Fruit fly (Drosophila melanogaster) whole organism, embryonic: ENCODE data around the gene fd96Ca.

Experiments used
- Asciz ChIP-seq: fragments of 200-800 bp; sonication (Bioruptor generic); optimal IDR thresholded peaks from 2 replicates; lab custom pipeline; 2017; ENCODE audit warnings: missing biosample characterization, mild to moderate bottlenecking, missing genetic modification characterization, missing genetic modification reagents
- CG10543 ChIP-seq: fragments of 200-800 bp; sonication (Bioruptor generic); optimal IDR thresholded peaks from 3 replicates; lab custom pipeline; 2017; ENCODE audit warnings: missing biosample characterization, mild to moderate bottlenecking, missing genetic modification characterization, moderate library complexity
- CG11504 ChIP-seq: fragments of 200-800 bp; sonication (Bioruptor generic); optimal IDR thresholded peaks from 3 replicates; lab custom pipeline; 2019; ENCODE audit warnings: missing biosample characterization, mild to moderate bottlenecking, missing genetic modification characterization, moderate library complexity
- CG15601 ChIP-seq: fragments of 200-800 bp; sonication (Bioruptor generic); optimal IDR thresholded peaks from 3 replicates; lab custom pipeline; 2019; ENCODE audit warnings: missing biosample characterization, mild to moderate bottlenecking, missing genetic modification characterization, moderate library complexity
- CG1602 ChIP-seq: fragments of 200-800 bp; sonication (Bioruptor generic); optimal IDR thresholded peaks from 3 replicates; lab custom pipeline; 2016; ENCODE audit warnings: missing biosample characterization, missing genetic modification characterization
- CG17612 ChIP-seq: fragments of 200-800 bp; sonication (Bioruptor generic); IDR thresholded peaks from 2 replicates; pipeline ENCODE4 v1.3.6; 2022; ENCODE audit warnings: missing biosample characterization, missing genetic modification characterization
- CG18764 ChIP-seq: fragments of 200-800 bp; sonication (Bioruptor generic); optimal IDR thresholded peaks from 3 replicates; lab custom pipeline; 2016; ENCODE audit warnings: missing biosample characterization, missing genetic modification characterization
- CG31441 ChIP-seq: fragments of 200-800 bp; sonication (Bioruptor generic); IDR thresholded peaks from 2 replicates; pipeline ENCODE4 v1.3.6; 2022; ENCODE audit warnings: missing biosample characterization, missing genetic modification characterization
- CG3281 ChIP-seq: fragments of 200-800 bp; sonication (Bioruptor generic); optimal IDR thresholded peaks from 3 replicates; lab custom pipeline; 2017; ENCODE audit warnings: missing biosample characterization, mild to moderate bottlenecking, missing genetic modification characterization
- CG33213 ChIP-seq: fragments of 200-800 bp; sonication (Bioruptor generic); optimal IDR thresholded peaks from 3 replicates; lab custom pipeline; 2016; ENCODE audit warnings: missing biosample characterization, missing genetic modification characterization
- CG34422 ChIP-seq: fragments of 200-800 bp; sonication (Bioruptor generic); IDR thresholded peaks from 3 replicates; pipeline ENCODE4 v1.3.6; 2022; ENCODE audit warnings: missing biosample characterization, missing genetic modification characterization
- CG4730 ChIP-seq: fragments of 200-800 bp; sonication (Bioruptor generic); IDR thresholded peaks from 2 replicates; pipeline ENCODE4 v1.3.6; 2022; ENCODE audit warnings: missing biosample characterization, missing genetic modification characterization
- CG6765 ChIP-seq: fragments of 200-800 bp; sonication (Bioruptor generic); optimal IDR thresholded peaks from 3 replicates; lab custom pipeline; 2017; ENCODE audit warnings: missing biosample characterization, mild to moderate bottlenecking, missing genetic modification characterization
- CG6854 ChIP-seq: fragments of 200-800 bp; sonication (Bioruptor generic); optimal IDR thresholded peaks from 3 replicates; lab custom pipeline; 2017; ENCODE audit warnings: missing biosample characterization, mild to moderate bottlenecking, missing genetic modification characterization
- CG7357 ChIP-seq: fragments of 200-800 bp; sonication (Bioruptor generic); IDR thresholded peaks from 3 replicates; pipeline ENCODE4 v1.3.6; 2022; ENCODE audit warnings: missing biosample characterization, missing genetic modification characterization
- CG7745 ChIP-seq: fragments of 200-800 bp; sonication (Bioruptor generic); optimal IDR thresholded peaks from 2 replicates; lab custom pipeline; 2018; ENCODE audit warnings: missing biosample characterization, mild to moderate bottlenecking, missing genetic modification characterization, moderate library complexity
- CG7839 ChIP-seq: fragments of 200-800 bp; sonication (Bioruptor generic); optimal IDR thresholded peaks from 3 replicates; lab custom pipeline; 2018; ENCODE audit warnings: missing biosample characterization, mild to moderate bottlenecking, missing genetic modification characterization, moderate library complexity
- CG7987 ChIP-seq: fragments of 200-800 bp; sonication (Bioruptor generic); optimal IDR thresholded peaks from 2 replicates; lab custom pipeline; 2018; ENCODE audit warnings: missing biosample characterization, mild to moderate bottlenecking, missing genetic modification characterization, moderate library complexity
- CG8089 ChIP-seq: fragments of 200-800 bp; sonication (Bioruptor generic); optimal IDR thresholded peaks from 3 replicates; lab custom pipeline; 2016; ENCODE audit warnings: missing biosample characterization, missing genetic modification characterization
- CG8281 ChIP-seq: fragments of 200-800 bp; sonication (Bioruptor generic); optimal IDR thresholded peaks from 2 replicates; lab custom pipeline; 2018; ENCODE audit warnings: missing biosample characterization, mild to moderate bottlenecking, missing genetic modification characterization, moderate library complexity
- CG9215 ChIP-seq: fragments of 200-800 bp; sonication (Bioruptor generic); IDR thresholded peaks from 2 replicates; pipeline ENCODE4 v1.3.6; 2022; ENCODE audit warnings: missing biosample characterization, missing genetic modification characterization
- CG9437 ChIP-seq: fragments of 200-800 bp; sonication (Bioruptor generic); optimal IDR thresholded peaks from 2 replicates; lab custom pipeline; 2018; ENCODE audit warnings: missing biosample characterization, mild to moderate bottlenecking, missing genetic modification characterization
- CHES-1-like ChIP-seq: fragments of 200-800 bp; sonication (Bioruptor generic); optimal IDR thresholded peaks from 2 replicates; lab custom pipeline; 2016; ENCODE audit warnings: missing biosample characterization, missing genetic modification characterization
- Dad ChIP-seq: fragments of 200-800 bp; sonication (Bioruptor generic); optimal IDR thresholded peaks from 3 replicates; lab custom pipeline; 2016; ENCODE audit warnings: missing biosample characterization, missing genetic modification characterization
- Doc3 ChIP-seq: fragments of 200-800 bp; sonication (Bioruptor generic); IDR thresholded peaks from 3 replicates; pipeline ENCODE4 v1.3.6; 2022; ENCODE audit warnings: missing biosample characterization, missing genetic modification characterization; ENCODE audit not compliant: partially characterized antibody
- Eip74EF ChIP-seq, 2 experiments: fragments of 200-800 bp in 1 of 2; fragments of >200 bp in 1 of 2; sonication (Bioruptor generic) in 1 of 2; optimal IDR thresholded peaks; 2 replicates each; lab custom pipeline; 2017 to 2019; ENCODE audit warnings: missing biosample characterization in 2 of 2, missing genetic modification characterization in 2 of 2, mild to moderate bottlenecking in 1 of 2, moderate library complexity in 1 of 2
- Hr3 ChIP-seq: fragments of 200-800 bp; sonication (Bioruptor generic); optimal IDR thresholded peaks from 3 replicates; lab custom pipeline; 2016; ENCODE audit warnings: missing biosample characterization, missing genetic modification characterization
- Hr39 ChIP-seq: fragments of >200 bp; optimal IDR thresholded peaks from 2 replicates; lab custom pipeline; 2017
- Lim3 ChIP-seq: fragments of 200-800 bp; sonication (Bioruptor generic); IDR thresholded peaks from 2 replicates; pipeline ENCODE4 v1.3.6; 2022; ENCODE audit warnings: missing biosample characterization, missing genetic modification characterization
- Mad ChIP-seq: fragments of 200-800 bp; sonication (Bioruptor generic); optimal IDR thresholded peaks from 2 replicates; lab custom pipeline; 2016; ENCODE audit warnings: missing biosample characterization, missing genetic modification characterization
- Med ChIP-seq: fragments of 200-800 bp; sonication (Bioruptor generic); peaks from one replicate; lab custom pipeline; 2016; ENCODE audit warnings: missing biosample characterization, missing genetic modification characterization, mild to moderate bottlenecking, inconsistent platforms, moderate library complexity
- Mes4 ChIP-seq: fragments of 200-800 bp; sonication (Bioruptor generic); optimal IDR thresholded peaks from 2 replicates; lab custom pipeline; 2016; ENCODE audit warnings: missing biosample characterization, missing genetic modification characterization
- Myb ChIP-seq: fragments of 200-800 bp; sonication (Bioruptor generic); optimal IDR thresholded peaks from 2 replicates; lab custom pipeline; 2016; ENCODE audit warnings: missing biosample characterization, missing genetic modification characterization
- NFAT ChIP-seq: fragments of 200-800 bp; sonication (Bioruptor generic); IDR thresholded peaks from 2 replicates; pipeline ENCODE4 v1.3.6; 2022; ENCODE audit warnings: missing biosample characterization, missing genetic modification characterization
- Neu2 ChIP-seq: fragments of 200-800 bp; sonication (Bioruptor generic); optimal IDR thresholded peaks from 3 replicates; lab custom pipeline; 2016; ENCODE audit warnings: missing biosample characterization, missing genetic modification characterization, borderline replicate concordance
- Ssrp ChIP-seq: fragments of 200-800 bp; sonication (Bioruptor generic); optimal IDR thresholded peaks from 2 replicates; lab custom pipeline; 2018; ENCODE audit warnings: missing biosample characterization, mild to moderate bottlenecking, missing genetic modification characterization, moderate library complexity
- bsh ChIP-seq, 2 experiments: fragments of 200-800 bp; sonication (Bioruptor generic); optimal IDR thresholded peaks; 2 replicates each; lab custom pipeline; 2017 to 2018; ENCODE audit warnings: mild to moderate bottlenecking in 2 of 2, missing biosample characterization in 2 of 2, missing genetic modification characterization in 2 of 2, moderate library complexity in 1 of 2
- cato ChIP-seq: fragments of 200-800 bp; sonication (Bioruptor generic); optimal IDR thresholded peaks from 2 replicates; lab custom pipeline; 2016; ENCODE audit warnings: missing biosample characterization, missing genetic modification characterization, borderline replicate concordance
- eve ChIP-seq, 2 experiments: fragments of >200 bp; optimal IDR thresholded peaks; 2 replicates each; lab custom pipeline; 2017; ENCODE audit warnings: missing biosample characterization in 2 of 2, missing genetic modification characterization in 2 of 2
- ewg ChIP-seq: fragments of 200-800 bp; sonication (Bioruptor generic); optimal IDR thresholded peaks from 3 replicates; lab custom pipeline; 2017; ENCODE audit warnings: mild to moderate bottlenecking, missing biosample characterization, missing genetic modification reagents, missing genetic modification characterization
- gsb-n ChIP-seq: fragments of 200-800 bp; sonication (Bioruptor generic); optimal IDR thresholded peaks from 3 replicates; lab custom pipeline; 2018; ENCODE audit warnings: missing biosample characterization, mild to moderate bottlenecking, missing genetic modification characterization
- inv ChIP-seq: fragments of 200-800 bp; sonication (Bioruptor generic); IDR thresholded peaks from 2 replicates; pipeline ENCODE4 v1.3.6; 2022; ENCODE audit warnings: missing biosample characterization, missing genetic modification characterization; ENCODE audit not compliant: partially characterized antibody
- lmd ChIP-seq: fragments of 200-800 bp; sonication (Bioruptor generic); IDR thresholded peaks from 2 replicates; pipeline ENCODE4 v1.3.6; 2022; ENCODE audit warnings: missing biosample characterization, missing genetic modification characterization
- nom ChIP-seq: fragments of 200-800 bp; sonication (Bioruptor generic); optimal IDR thresholded peaks from 2 replicates; lab custom pipeline; 2017; ENCODE audit warnings: missing biosample characterization, missing genetic modification characterization, mild to moderate bottlenecking, moderate library complexity, missing genetic modification reagents
- row ChIP-seq: fragments of 200-800 bp; sonication (Bioruptor generic); IDR thresholded peaks from 3 replicates; pipeline ENCODE4 v1.3.6; 2022; ENCODE audit warnings: missing biosample characterization, missing genetic modification characterization
- sd ChIP-seq: fragments of 200-800 bp; sonication (Bioruptor generic); optimal IDR thresholded peaks from 3 replicates; lab custom pipeline; 2018; ENCODE audit warnings: missing biosample characterization, mild to moderate bottlenecking, missing genetic modification characterization, moderate library complexity
- sob ChIP-seq: fragments of 200-800 bp; sonication (Bioruptor generic); IDR thresholded peaks from 2 replicates; pipeline ENCODE4 v1.3.6; 2022; ENCODE audit warnings: missing biosample characterization, missing genetic modification characterization
- sr ChIP-seq: fragments of 200-800 bp; sonication (Bioruptor generic); IDR thresholded peaks from 3 replicates; pipeline ENCODE4 v1.3.6; 2022; ENCODE audit warnings: missing biosample characterization, missing genetic modification characterization
- tx ChIP-seq: fragments of 200-800 bp; sonication (Bioruptor generic); optimal IDR thresholded peaks from 2 replicates; lab custom pipeline; 2016; ENCODE audit warnings: missing biosample characterization, missing genetic modification characterization
- usp ChIP-seq: fragments of >200 bp; optimal IDR thresholded peaks from 2 replicates; lab custom pipeline; 2017; ENCODE audit warnings: missing biosample characterization, missing genetic modification characterization

The fd96Ca gene

dm6 chr3R:25044816-25045551 is 37.5 kb upstream of the fd96Ca start, which contains the start of gene 5PtaseI (continued):
- TF ChIP-seq Doc3 (GFP tag; lab: Robert Waterston, UW) = no peak
- peak; percentile 8 for TF ChIP-seq CG3281 (GFP tag; lab: Kevin White, UChicago)
- no peak for TF ChIP-seq Med
- peak in 1 of 2 experiments; percentile 52 for TF ChIP-seq Eip74EF (GFP tag; optimal IDR thresholded peaks at IDR 0.05; lab: Kevin White, UChicago)
- TF ChIP-seq CG10543 (GFP tag; lab: Kevin White, UChicago) = no peak
- TF ChIP-seq CG8089 = no peak
- no peak for TF ChIP-seq CG6765 (GFP tag; lab: Kevin White, UChicago)
- TF ChIP-seq CG9437 (GFP tag; lab: Kevin White, UChicago) = peak; percentile 37
- no peak for TF ChIP-seq gsb-n (tag; lab: Kevin White, UChicago)
- TF ChIP-seq CG33213 (GFP tag; lab: Kevin White, UChicago) = no peak
- no peak for TF ChIP-seq cato (GFP tag; lab: Kevin White, UChicago)
- peak; percentile 17 for TF ChIP-seq nom (GFP tag; lab: Kevin White, UChicago)
- no peak for TF ChIP-seq eve (GFP tag; optimal IDR thresholded peaks at IDR 0.05; lab: Kevin White, UChicago)
- no peak for TF ChIP-seq CG1602
- TF ChIP-seq NFAT (GFP tag; lab: Robert Waterston, UW) = no peak
- TF ChIP-seq CG31441 (GFP tag; lab: Robert Waterston, UW) = no peak
- no peak for TF ChIP-seq CG7357 (GFP tag; lab: Robert Waterston, UW)
- no peak for TF ChIP-seq CG8281 (tag; lab: Kevin White, UChicago)
- no peak for TF ChIP-seq Asciz (GFP tag; lab: Kevin White, UChicago)
- TF ChIP-seq CG7839 = no peak
- no peak for TF ChIP-seq Hr39
- TF ChIP-seq usp (GFP tag; lab: Kevin White, UChicago) = no peak
- no peak for TF ChIP-seq CG18764 (GFP tag; lab: Kevin White, UChicago)
- TF ChIP-seq Mad (GFP tag; lab: Kevin White, UChicago) = no peak
- TF ChIP-seq CG6854 (GFP tag; lab: Kevin White, UChicago) = no peak
- no peak for TF ChIP-seq tx (GFP tag; lab: Kevin White, UChicago)
- TF ChIP-seq CG4730 (GFP tag; lab: Robert Waterston, UW) = no peak
- peak; percentile 91 for TF ChIP-seq Myb
- TF ChIP-seq CG17612 (GFP tag; lab: Robert Waterston, UW) = no peak
- TF ChIP-seq Mes4 (GFP tag; lab: Kevin White, UChicago) = no peak
- 0 out of 3 replicates have a peak, but pooled peaks have one; percentile 39 for TF ChIP-seq CG34422 (GFP tag; lab: Robert Waterston, UW)
- TF ChIP-seq inv (GFP tag; lab: Robert Waterston, UW) = no peak
- no peak for TF ChIP-seq CG7745
- no peak for TF ChIP-seq CG11504 (tag; lab: Kevin White, UChicago)
- TF ChIP-seq Ssrp = no peak
- no peak for TF ChIP-seq Dad (GFP tag; lab: Kevin White, UChicago)
- peak; percentile 4 for TF ChIP-seq CHES-1-like
- no peak for TF ChIP-seq Neu2 (GFP tag; lab: Kevin White, UChicago)
- no peak for TF ChIP-seq CG15601 (tag; lab: Kevin White, UChicago)
- TF ChIP-seq ewg (GFP tag; lab: Kevin White, UChicago) = no peak
- peak; percentile 86 for TF ChIP-seq Hr3 (GFP tag; lab: Kevin White, UChicago)
- TF ChIP-seq bsh (GFP tag; optimal IDR thresholded peaks at IDR 0.05; lab: Kevin White, UChicago) = no peak
- TF ChIP-seq CG7987 (GFP tag; lab: Kevin White, UChicago) = no peak
- TF ChIP-seq CG9215 (GFP tag; lab: Robert Waterston, UW) = no peak
- TF ChIP-seq sob (GFP tag; lab: Robert Waterston, UW) = no peak
- TF ChIP-seq sd = no peak
- TF ChIP-seq lmd (GFP tag; lab: Robert Waterston, UW) = no peak
- no peak for TF ChIP-seq row (GFP tag; lab: Robert Waterston, UW)
- TF ChIP-seq Lim3 (GFP tag; lab: Robert Waterston, UW) = no peak
- no peak for TF ChIP-seq sr (GFP tag; lab: Robert Waterston, UW)
